Worm (Caenorhabditis elegans): Measurements from ENCODE around the gene T13C5.9.

DNA sequence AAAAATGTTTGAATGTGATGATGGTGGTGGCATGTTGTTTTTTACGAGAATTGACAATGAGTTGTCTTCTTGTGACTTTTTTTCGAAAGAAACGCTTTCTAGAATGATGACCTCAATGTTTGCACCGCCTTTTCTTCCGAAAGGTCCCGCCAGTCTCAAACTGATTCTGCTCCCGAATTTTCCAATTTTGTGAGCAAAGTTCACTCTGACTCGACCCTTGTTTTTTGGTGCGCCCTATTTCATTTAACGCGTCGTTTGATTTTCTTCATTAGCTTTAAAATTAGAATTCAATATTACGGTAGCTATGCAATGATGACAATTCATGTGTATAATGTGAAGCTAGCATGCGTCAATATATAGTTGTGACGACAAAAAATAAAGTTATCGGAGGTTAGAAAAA lies 40.6 kb downstream of the T13C5.9 start, which contains the start of gene lite-1:
- no peak for TF ChIP-seq lin-13 (GFP tag; optimal IDR thresholded peaks at IDR 0.05)
- no peak for TF ChIP-seq nhr-6 (tag; optimal IDR thresholded peaks at IDR 0.05)
- no peak for TF ChIP-seq ztf-11 (tag; optimal IDR thresholded peaks at IDR 0.05)
- TF ChIP-seq zag-1 (tag; optimal IDR thresholded peaks at IDR 0.05) = no peak
- no peak for TF ChIP-seq ztf-4 (tag; optimal IDR thresholded peaks at IDR 0.05)
- no peak for TF ChIP-seq skn-1 (tag; optimal IDR thresholded peaks at IDR 0.05)
- TF ChIP-seq ceh-82 (tag; optimal IDR thresholded peaks at IDR 0.05) = no peak
- TF ChIP-seq unc-62 (GFP tag; optimal IDR thresholded peaks at IDR 0.05) = no peak
- no peak for TF ChIP-seq mbf-1 (tag; optimal IDR thresholded peaks at IDR 0.05)
- no peak for TF ChIP-seq nhr-23 (tag; optimal IDR thresholded peaks at IDR 0.05)

Measured in whole organism, L2 larva.